Worm (Caenorhabditis elegans): ENCODE results near the gene C05C12.6.

ce11 chrIV:11287511-11287910, 46.2 kb upstream of the C05C12.6 start, which contains the start of gene F54D1.6:
- TF ChIP-seq fos-1 (tag; optimal IDR thresholded peaks at IDR 0.05) (no peak), dmd-9 (GFP tag; IDR thresholded peaks at IDR 0.05) (no peak), ceh-44 (GFP tag; IDR thresholded peaks at IDR 0.05) (no peak), unc-62 (GFP tag; optimal IDR thresholded peaks at IDR 0.05 in 1 of 2) (no peak), unc-62 (tag; optimal IDR thresholded peaks at IDR 0.05) (no peak), nhr-28 (tag; optimal IDR thresholded peaks at IDR 0.05) (no peak), unc-130 (GFP tag; optimal IDR thresholded peaks at IDR 0.05) (no peak), ztf-7 (tag; optimal IDR thresholded peaks at IDR 0.05) (no peak), fkh-10 (GFP tag; optimal IDR thresholded peaks at IDR 0.05) (no peak), nhr-6 (tag; optimal IDR thresholded peaks at IDR 0.05) (no peak)
